Worm (Caenorhabditis elegans): Measurements from ENCODE around the gene nas-18.

The nas-18 gene

DNA sequence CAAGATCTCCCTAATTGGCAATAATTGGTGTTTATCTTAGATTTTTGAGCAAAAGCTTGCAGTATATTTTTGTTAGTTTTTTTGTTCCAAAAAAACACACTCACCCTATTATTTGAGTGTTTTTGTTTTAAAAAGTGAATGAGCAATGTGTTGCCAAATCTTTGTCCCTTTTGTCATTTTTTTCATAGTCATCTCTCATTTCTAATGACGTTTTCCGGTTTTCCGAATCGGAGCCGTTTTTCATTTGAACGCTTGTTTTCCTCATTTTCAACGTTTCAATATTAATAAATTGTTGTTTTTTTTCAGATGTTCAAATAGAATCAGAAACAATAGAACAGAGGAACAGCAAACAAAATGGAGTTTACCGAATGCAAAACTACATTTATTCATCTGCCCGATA is 42.2 kb downstream of the nas-18 start, which contains the start of gene dmsr-1 (continued):
- TF ChIP-seq ceh-91 (GFP tag; IDR thresholded peaks at IDR 0.05) (no peak), cebp-2 (GFP tag; IDR thresholded peaks at IDR 0.05) (no peak)

DNA sequence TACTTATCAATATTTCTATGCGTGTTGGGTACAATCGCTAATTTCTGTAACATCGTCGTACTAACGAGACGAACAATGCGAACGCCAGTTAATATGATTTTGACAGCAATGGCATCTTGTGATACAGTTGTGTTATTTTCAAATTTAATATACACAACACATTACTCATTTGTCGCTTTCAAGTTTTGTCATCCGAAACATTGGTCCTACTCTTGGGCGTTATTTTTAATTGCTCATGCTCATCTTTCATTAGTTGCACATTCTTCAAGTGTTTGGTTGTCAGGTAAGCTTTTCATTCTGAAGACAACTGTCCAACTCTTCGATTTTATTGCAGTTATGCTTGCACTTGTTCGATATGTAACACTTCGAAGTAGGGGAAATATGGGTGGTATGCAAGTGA is 43.0 kb downstream of the nas-18 start:
- TF ChIP-seq zim-3 (tag; optimal IDR thresholded peaks at IDR 0.05), result no peak
- TF ChIP-seq atf-7 (tag; optimal IDR thresholded peaks at IDR 0.05), result no peak
- TF ChIP-seq unc-62 (GFP tag; optimal IDR thresholded peaks at IDR 0.05), result no peak
- no peak for TF ChIP-seq rcor-1 (GFP tag; IDR thresholded peaks at IDR 0.05)
- TF ChIP-seq ceh-100 (GFP tag; IDR thresholded peaks at IDR 0.05), result no peak
- no peak for TF ChIP-seq K11D2.4 (GFP tag; IDR thresholded peaks at IDR 0.05)
- no peak for TF ChIP-seq F52B5.7 (tag; optimal IDR thresholded peaks at IDR 0.05)
- no peak for TF ChIP-seq fkh-3 (tag; optimal IDR thresholded peaks at IDR 0.05)
- no peak for TF ChIP-seq akir-1 (GFP tag; optimal IDR thresholded peaks at IDR 0.05)
- TF ChIP-seq B0261.1 (tag; optimal IDR thresholded peaks at IDR 0.05), result no peak
- no peak for TF ChIP-seq die-1 (tag; optimal IDR thresholded peaks at IDR 0.05)
- TF ChIP-seq hrde-1 (tag; optimal IDR thresholded peaks at IDR 0.05; ENCODE audit: borderline replicate concordance), result no peak
- TF ChIP-seq ztf-25 (GFP tag; IDR thresholded peaks at IDR 0.05), result no peak
- no peak for TF ChIP-seq chd-7 (tag; optimal IDR thresholded peaks at IDR 0.05)
- TF ChIP-seq Y53F4B.3 (GFP tag; IDR thresholded peaks at IDR 0.05), result no peak
- no peak for TF ChIP-seq snpc-1.1 (tag; optimal IDR thresholded peaks at IDR 0.05; ENCODE audit: insufficient read depth)
- TF ChIP-seq ztf-6 (GFP tag; IDR thresholded peaks at IDR 0.05), result no peak
- TF ChIP-seq ccch-3 (GFP tag; optimal IDR thresholded peaks at IDR 0.05), result no peak
- no peak for TF ChIP-seq F57C9.4 (tag; optimal IDR thresholded peaks at IDR 0.05)

DNA sequence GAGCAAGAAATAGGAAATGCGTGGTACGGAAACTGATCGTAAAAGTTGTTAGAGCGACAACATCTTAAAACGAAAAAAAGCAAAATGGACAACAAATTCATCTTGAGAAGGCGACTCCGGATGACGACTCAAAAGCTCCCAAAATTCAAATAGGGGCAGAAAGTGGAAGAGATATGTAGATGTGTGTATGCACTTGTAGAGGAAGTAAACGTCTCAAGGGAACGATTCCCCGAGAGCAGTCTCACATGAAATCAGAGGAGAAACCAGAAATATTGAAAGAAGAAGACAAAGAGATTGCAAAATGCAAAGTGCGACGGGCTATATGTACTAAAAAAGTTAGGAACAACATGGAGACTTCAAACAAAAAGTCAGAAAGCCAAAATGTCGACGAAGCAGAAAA is 47.3 kb downstream of the nas-18 start, which contains the start of gene F57B7.2:
Gene F57B7.2, minus strand, starts transcription at position 101 of the 400 bp plus-strand sequence.
- TF ChIP-seq bed-1 (GFP tag; IDR thresholded peaks at IDR 0.05), result no peak
- no peak for TF ChIP-seq mes-4 (tag; optimal IDR thresholded peaks at IDR 0.05)
- TF ChIP-seq let-607 (tag; optimal IDR thresholded peaks at IDR 0.05), result no peak
- no peak for TF ChIP-seq ztf-18 (tag; optimal IDR thresholded peaks at IDR 0.05)
- TF ChIP-seq mcd-1 (GFP tag; IDR thresholded peaks at IDR 0.05), result no peak
- no peak for TF ChIP-seq ceh-91 (GFP tag; IDR thresholded peaks at IDR 0.05)
- no peak for TF ChIP-seq dpff-1 (tag; optimal IDR thresholded peaks at IDR 0.05)
- TF ChIP-seq Y95B8A.8 (GFP tag; IDR thresholded peaks at IDR 0.05), result no peak
- no peak for TF ChIP-seq nhr-80 (tag; optimal IDR thresholded peaks at IDR 0.05)
- no peak for TF ChIP-seq zfh-2 (GFP tag; conservative IDR thresholded peaks at IDR 0.05)
- no peak for TF ChIP-seq egl-18 (GFP tag; IDR thresholded peaks at IDR 0.05)
- TF ChIP-seq ztf-28 (GFP tag; IDR thresholded peaks at IDR 0.05), result no peak

DNA sequence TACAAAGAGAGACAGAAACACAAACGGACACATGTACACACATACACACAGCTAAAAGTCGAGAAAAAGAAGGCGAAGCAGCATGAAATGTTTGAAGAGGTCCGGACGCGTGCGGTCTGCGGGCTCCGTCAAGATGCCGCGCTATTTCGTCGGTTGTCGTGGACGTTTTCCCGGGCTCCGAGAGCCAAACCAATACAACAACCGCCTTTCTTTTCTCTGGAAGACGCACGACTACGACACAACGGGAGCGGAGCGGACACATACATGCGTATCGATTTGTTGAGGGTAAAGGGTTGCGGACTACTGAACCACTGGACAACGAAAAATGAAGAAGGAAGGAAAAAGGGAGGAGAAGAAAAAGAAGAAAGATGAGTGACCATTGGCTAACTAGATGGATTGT is 49.1 kb downstream of the nas-18 start:
- peak; percentile 33 for TF ChIP-seq madf-10 (tag; optimal IDR thresholded peaks at IDR 0.05)
- TF ChIP-seq zfh-2 (GFP tag; conservative IDR thresholded peaks at IDR 0.05), result peak; percentile 82
- no peak for TF ChIP-seq tbp1 (GFP tag; optimal IDR thresholded peaks at IDR 0.05)
- 0 out of 2 replicates have a peak, but pooled peaks have one; percentile 37 for TF ChIP-seq cebp-2 (GFP tag; IDR thresholded peaks at IDR 0.05)

DNA sequence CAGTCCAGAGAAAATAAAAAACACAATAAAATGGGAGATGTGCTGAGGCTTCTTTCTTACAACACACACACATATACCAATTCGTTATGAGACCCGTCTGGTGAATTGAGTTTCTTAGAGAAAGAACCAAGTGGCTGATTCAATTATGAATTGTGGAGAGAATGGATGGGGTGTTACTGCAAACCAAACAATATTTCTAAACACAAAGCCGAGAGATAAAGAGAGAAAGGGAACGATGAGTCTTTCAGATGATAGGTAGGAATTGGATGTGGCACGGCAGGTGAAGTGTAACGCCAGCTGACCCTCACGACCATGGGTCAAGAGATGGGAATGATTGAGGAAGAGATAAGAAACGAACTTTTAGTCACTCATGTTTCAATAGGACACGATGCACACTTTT is 50.1 kb downstream of the nas-18 start, which contains the start of gene mig-17:
Gene mig-17, plus strand, starts transcription at position 389 of the 400 bp plus-strand sequence.
- TF ChIP-seq hmg-20 (GFP tag; IDR thresholded peaks at IDR 0.05), result no peak
- TF ChIP-seq F49E8.2 (tag; optimal IDR thresholded peaks at IDR 0.05; ENCODE audit: insufficient read depth), result no peak
- no peak for TF ChIP-seq F57A8.1 (GFP tag; optimal IDR thresholded peaks at IDR 0.05)
- no peak for TF ChIP-seq mxl-1 (tag; optimal IDR thresholded peaks at IDR 0.05)
- TF ChIP-seq ztf-28 (GFP tag; IDR thresholded peaks at IDR 0.05), result no peak
- TF ChIP-seq lsl-1 (GFP tag; optimal IDR thresholded peaks at IDR 0.05), result no peak
- no peak for TF ChIP-seq ama-1 (optimal IDR thresholded peaks at IDR 0.05)
- TF ChIP-seq ama-1 (GFP tag; optimal IDR thresholded peaks at IDR 0.05), result no peak
- no peak for TF ChIP-seq lin-35 (GFP tag; optimal IDR thresholded peaks at IDR 0.05)
- TF ChIP-seq lin-26 (GFP tag; IDR thresholded peaks at IDR 0.05), result no peak
- TF ChIP-seq ceh-91 (GFP tag; IDR thresholded peaks at IDR 0.05), result no peak
- no peak for TF ChIP-seq efl-1 (GFP tag; optimal IDR thresholded peaks at IDR 0.05)
- TF ChIP-seq sptf-2 (GFP tag; optimal IDR thresholded peaks at IDR 0.05), result no peak
- no peak for TF ChIP-seq die-1 (tag; optimal IDR thresholded peaks at IDR 0.05)
